Fruit fly (Drosophila melanogaster): ENCODE measurements around the gene Hcs.

Gene Hcs

dm6 chr3R:5474551-5474950 lies at the start of gene Hcs, which contains the start of the genes CG45100 and HDAC3:
Gene Hcs (plus strand): TSS chr3R:5474899.
Gene CG45100 (minus strand): TSS chr3R:5474600.
Gene HDAC3 (minus strand): TSS chr3R:5474600.
- no peak for TF ChIP-seq CG17801 (GFP tag; optimal IDR thresholded peaks at IDR 0.05; ENCODE audit: partially characterized antibody)

dm6 chr3R:5427157-5427556 lies 47.5 kb upstream of the Hcs start, which contains the start of gene CG12147:
Gene CG12147 (minus strand): TSS chr3R:5427257.
- TF ChIP-seq CG17801 (GFP tag; optimal IDR thresholded peaks at IDR 0.05; ENCODE audit: partially characterized antibody), result no peak

- no peak for TF ChIP-seq CG17801 (GFP tag; optimal IDR thresholded peaks at IDR 0.05; ENCODE audit: partially characterized antibody)
Measured at dm6 chr3R:5429786-5430185, 44.9 kb upstream of the Hcs start.

- no peak for TF ChIP-seq CG17801 (GFP tag; optimal IDR thresholded peaks at IDR 0.05; ENCODE audit: partially characterized antibody)
Measured at dm6 chr3R:5438750-5439149, 35.9 kb upstream of the Hcs start.

- TF ChIP-seq CG17801 (GFP tag; optimal IDR thresholded peaks at IDR 0.05; ENCODE audit: partially characterized antibody), result no peak
Measured at dm6 chr3R:5454334-5454733, 20.4 kb upstream of the Hcs start.

- no peak for TF ChIP-seq CG17801 (GFP tag; optimal IDR thresholded peaks at IDR 0.05; ENCODE audit: partially characterized antibody)
Measured at dm6 chr3R:5458627-5459026, 16.1 kb upstream of the Hcs start.

- TF ChIP-seq CG17801 (GFP tag; optimal IDR thresholded peaks at IDR 0.05; ENCODE audit: partially characterized antibody), result no peak
Measured at dm6 chr3R:5463199-5463949, 11.3 kb upstream of the Hcs start.

- TF ChIP-seq CG17801 (GFP tag; optimal IDR thresholded peaks at IDR 0.05; ENCODE audit: partially characterized antibody), result peak; percentile 21
Measured at dm6 chr3R:5464481-5464880, 10.2 kb upstream of the Hcs start, which contains the start of gene PEK. Gene PEK (minus strand): TSS chr3R:5464753.

- TF ChIP-seq CG17801 (GFP tag; optimal IDR thresholded peaks at IDR 0.05; ENCODE audit: partially characterized antibody), result peak; percentile 84
Measured at dm6 chr3R:5466875-5467274, 7.8 kb upstream of the Hcs start, which contains the start of gene RpL35A. Gene RpL35A (minus strand): TSS chr3R:5467101.

- no peak for TF ChIP-seq CG17801 (GFP tag; optimal IDR thresholded peaks at IDR 0.05; ENCODE audit: partially characterized antibody)
Measured at dm6 chr3R:5467619-5468018, 7.1 kb upstream of the Hcs start, which contains the start of gene POLDIP2. Gene POLDIP2 (plus strand): TSS chr3R:5467778.

- peak; percentile 45 for TF ChIP-seq CG17801 (GFP tag; optimal IDR thresholded peaks at IDR 0.05; ENCODE audit: partially characterized antibody)
Measured at dm6 chr3R:5470586-5471283, 4.0 kb upstream of the Hcs start, which contains the start of the genes mRpL44 and Snr1. Gene mRpL44 (minus strand): TSS chr3R:5470636. Gene Snr1 (plus strand): TSS chr3R:5470926.

dm6 chr3R:5482790-5483189 lies 8.1 kb downstream of the Hcs start:
- TF ChIP-seq CG17801 (GFP tag; optimal IDR thresholded peaks at IDR 0.05; ENCODE audit: partially characterized antibody), result no peak

- TF ChIP-seq CG17801 (GFP tag; optimal IDR thresholded peaks at IDR 0.05; ENCODE audit: partially characterized antibody), result peak; percentile 11
Measured at dm6 chr3R:5483488-5484109, 8.9 kb downstream of the Hcs start, which contains the start of gene ksr. Gene ksr (minus strand): TSS chr3R:5483906.

dm6 chr3R:5485295-5485718 lies 10.6 kb downstream of the Hcs start, which contains the start of gene CG31550:
Gene CG31550 (plus strand): TSS chr3R:5485543.
- TF ChIP-seq CG17801 (GFP tag; optimal IDR thresholded peaks at IDR 0.05; ENCODE audit: partially characterized antibody), result peak; percentile 64

- no peak for TF ChIP-seq CG17801 (GFP tag; optimal IDR thresholded peaks at IDR 0.05; ENCODE audit: partially characterized antibody)
Measured at dm6 chr3R:5497600-5497999, 22.9 kb downstream of the Hcs start.

Measured in ovary, adult (tissue).